Worm (Caenorhabditis elegans) whole organism, L4 larva: ENCODE data around the gene Y50D7A.8.

Experiments used
- F26F4.8 ChIP-seq: fragments of 200-800 bp; sonication (Bioruptor generic); conservative IDR thresholded peaks from 2 replicates; pipeline ENCODE4 v1.3.6; 2022; ENCODE audit warnings: missing genetic modification characterization, missing compliant biosample characterization
- F44E2.7 ChIP-seq: fragments of 200-800 bp; sonication (Bioruptor generic); IDR thresholded peaks from 2 replicates; pipeline ENCODE4 v2.1.2; 2022; ENCODE audit warnings: missing genetic modification characterization, missing compliant biosample characterization
- F49E8.2 ChIP-seq: sonication (generic microtip); optimal IDR thresholded peaks from 2 replicates; lab custom pipeline; 2016; ENCODE audit warnings: missing compliant biosample characterization, mild to moderate bottlenecking, missing genetic modification characterization, borderline replicate concordance
- ZK337.2 ChIP-seq: fragments of 200-800 bp; sonication (Bioruptor generic); IDR thresholded peaks from 2 replicates; pipeline ENCODE4 v1.3.6; 2022; ENCODE audit warnings: missing genetic modification reagents, missing genetic modification characterization, missing compliant biosample characterization
- ZK546.5 ChIP-seq, 2 experiments: sonication (generic microtip); optimal IDR thresholded peaks; 2 replicates each; lab custom pipeline; 2017; ENCODE audit warnings: missing biosample characterization in 2 of 2, missing genetic modification characterization in 2 of 2
- aly-2 ChIP-seq: sonication (generic microtip); optimal IDR thresholded peaks from 2 replicates; lab custom pipeline; 2018; ENCODE audit warnings: missing biosample characterization, missing genetic modification characterization
- ama-1 ChIP-seq: fragments of 150-350 bp; optimal IDR thresholded peaks from 2 replicates; lab custom pipeline; 2014; ENCODE audit warnings: inconsistent platforms, mixed read lengths
- arid-1 ChIP-seq: fragments of 200-800 bp; sonication (Bioruptor generic); conservative IDR thresholded peaks from 2 replicates; pipeline ENCODE4 v1.3.6; 2022; ENCODE audit warnings: missing genetic modification reagents, missing genetic modification characterization, missing compliant biosample characterization
- attf-4 ChIP-seq: sonication (generic microtip); optimal IDR thresholded peaks from 3 replicates; lab custom pipeline; 2017; ENCODE audit warnings: missing biosample characterization, missing genetic modification characterization
- ceh-20 ChIP-seq: fragments of 200-800 bp; sonication (Bioruptor generic); IDR thresholded peaks from 2 replicates; pipeline ENCODE4 v1.3.6; 2022; ENCODE audit warnings: missing genetic modification reagents, missing genetic modification characterization, missing compliant biosample characterization
- ceh-32 ChIP-seq: sonication (generic microtip); optimal IDR thresholded peaks from 2 replicates; lab custom pipeline; 2016; ENCODE audit warnings: mild to moderate bottlenecking, missing genetic modification characterization, missing compliant biosample characterization; ENCODE audit not compliant: poor library complexity
- ceh-44 ChIP-seq: fragments of 200-800 bp; sonication (Bioruptor generic); IDR thresholded peaks from 2 replicates; pipeline ENCODE4 v1.3.6; 2022; ENCODE audit warnings: missing genetic modification reagents, missing genetic modification characterization, missing compliant biosample characterization
- ceh-82 ChIP-seq: sonication (generic microtip); optimal IDR thresholded peaks from 2 replicates; lab custom pipeline; 2017; ENCODE audit warnings: missing biosample characterization, missing genetic modification characterization
- cey-2 ChIP-seq: sonication (generic microtip); optimal IDR thresholded peaks from 3 replicates; lab custom pipeline; 2017; ENCODE audit warnings: missing genetic modification characterization, mild to moderate bottlenecking, missing compliant biosample characterization, antibody characterized with exemption, borderline replicate concordance; ENCODE audit not compliant: insufficient read depth
- ctbp-1 ChIP-seq: fragments of 200-800 bp; sonication (Bioruptor generic); IDR thresholded peaks from 2 replicates; pipeline ENCODE4 v1.3.6; 2022; ENCODE audit warnings: missing genetic modification reagents, missing genetic modification characterization, missing compliant biosample characterization
- daf-12 ChIP-seq: fragments of 150-350 bp; optimal IDR thresholded peaks from 2 replicates; lab custom pipeline; 2014; ENCODE audit warnings: missing biosample characterization, missing genetic modification reagents, missing genetic modification characterization
- daf-19 ChIP-seq: fragments of 200-800 bp; sonication (Bioruptor generic); conservative IDR thresholded peaks from 2 replicates; pipeline ENCODE4 v1.3.6; 2022; ENCODE audit warnings: missing genetic modification characterization, missing compliant biosample characterization
- dmd-6 ChIP-seq: fragments of 200-800 bp; sonication (Bioruptor generic); IDR thresholded peaks from 2 replicates; pipeline ENCODE4 v1.3.6; 2022; ENCODE audit warnings: missing genetic modification reagents, missing genetic modification characterization, missing compliant biosample characterization
- dmd-9 ChIP-seq: fragments of 200-800 bp; sonication (Bioruptor generic); IDR thresholded peaks from 2 replicates; pipeline ENCODE4 v1.3.6; 2022; ENCODE audit warnings: missing genetic modification reagents, missing genetic modification characterization, missing compliant biosample characterization
- duxl-1 ChIP-seq: sonication (generic microtip); optimal IDR thresholded peaks from 2 replicates; lab custom pipeline; 2016; ENCODE audit warnings: mild to moderate bottlenecking, missing genetic modification characterization, moderate library complexity, missing compliant biosample characterization; ENCODE audit not compliant: poor library complexity
- egl-27 ChIP-seq: sonication (generic microtip); optimal IDR thresholded peaks from 3 replicates; lab custom pipeline; 2017; ENCODE audit warnings: missing biosample characterization, missing genetic modification reagents, missing genetic modification characterization
- egl-43 ChIP-seq: fragments of 200-800 bp; sonication (Bioruptor generic); IDR thresholded peaks from 2 replicates; pipeline ENCODE4 v1.3.6; 2022; ENCODE audit warnings: missing genetic modification reagents, missing genetic modification characterization, missing compliant biosample characterization
- hif-1 ChIP-seq, 2 experiments: sonication (generic microtip); optimal IDR thresholded peaks; 2 replicates each; lab custom pipeline; 2016 to 2017; ENCODE audit warnings: missing compliant biosample characterization in 2 of 2, missing genetic modification characterization in 2 of 2, missing genetic modification reagents in 2 of 2, missing genotype in 2 of 2, mild to moderate bottlenecking in 1 of 2
- hlh-11 ChIP-seq: fragments of 200-800 bp; sonication (Bioruptor generic); optimal IDR thresholded peaks from 2 replicates; lab custom pipeline; 2018; ENCODE audit warnings: mild to moderate bottlenecking, missing genetic modification characterization, missing compliant biosample characterization
- lim-7 ChIP-seq: fragments of 200-800 bp; sonication (Bioruptor generic); IDR thresholded peaks from 2 replicates; pipeline ENCODE4 v1.3.6; 2022; ENCODE audit warnings: missing genetic modification characterization, missing compliant biosample characterization
- lin-15B ChIP-seq: fragments of 150-350 bp; sonication (generic microtip); optimal IDR thresholded peaks from 3 replicates; lab custom pipeline; 2014; ENCODE audit warnings: missing biosample characterization, missing genetic modification characterization
- lin-39 ChIP-seq: fragments of 150-350 bp; optimal IDR thresholded peaks from 2 replicates; lab custom pipeline; 2014; ENCODE audit warnings: missing biosample characterization, missing genetic modification reagents, missing genetic modification characterization
- lir-3 ChIP-seq: sonication (generic microtip); optimal IDR thresholded peaks from 2 replicates; lab custom pipeline; 2016; ENCODE audit warnings: mild to moderate bottlenecking, missing genetic modification characterization, missing compliant biosample characterization
- lsy-2 ChIP-seq, 2 experiments: fragments of 150-350 bp in 1 of 2; sonication (generic microtip) in 1 of 2; optimal IDR thresholded peaks; 2 replicates each; lab custom pipeline; 2014 to 2017; ENCODE audit warnings: missing biosample characterization in 2 of 2, missing genetic modification characterization in 2 of 2
- madf-5 ChIP-seq, 2 experiments: fragments of 200-800 bp; sonication (Bioruptor generic); IDR thresholded peaks; 2 replicates each; pipeline ENCODE4 v1.3.6; 2022; ENCODE audit warnings: missing compliant biosample characterization in 2 of 2, missing genetic modification characterization in 2 of 2
- madf-9 ChIP-seq: fragments of 200-800 bp; sonication (Bioruptor generic); conservative IDR thresholded peaks from 2 replicates; pipeline ENCODE4 v1.3.6; 2022; ENCODE audit warnings: missing genetic modification reagents, missing genetic modification characterization, missing compliant biosample characterization
- mes-2 ChIP-seq: sonication (generic microtip); optimal IDR thresholded peaks from 2 replicates; lab custom pipeline; 2016; ENCODE audit warnings: missing genotype, mild to moderate bottlenecking, missing genetic modification characterization, missing compliant biosample characterization; ENCODE audit not compliant: poor library complexity, severe bottlenecking
- nhr-11 ChIP-seq: fragments of 150-350 bp; optimal IDR thresholded peaks from 2 replicates; lab custom pipeline; 2014; ENCODE audit warnings: missing biosample characterization, missing genetic modification characterization
- nhr-237 ChIP-seq: sonication (generic microtip); optimal IDR thresholded peaks from 2 replicates; lab custom pipeline; 2017; ENCODE audit warnings: missing biosample characterization, missing genetic modification characterization
- nhr-25 ChIP-seq: sonication (generic microtip); optimal IDR thresholded peaks from 2 replicates; lab custom pipeline; 2017; ENCODE audit warnings: missing genetic modification characterization, mild to moderate bottlenecking, missing compliant biosample characterization, antibody characterized with exemption, moderate library complexity, borderline replicate concordance; ENCODE audit not compliant: insufficient read depth
- nhr-42 ChIP-seq: fragments of 200-800 bp; sonication (Bioruptor generic); IDR thresholded peaks from 2 replicates; pipeline ENCODE4 v1.3.6; 2022; ENCODE audit warnings: missing genetic modification characterization, missing compliant biosample characterization
- nhr-48 ChIP-seq: sonication (generic microtip); optimal IDR thresholded peaks from 2 replicates; lab custom pipeline; 2016; ENCODE audit warnings: mild to moderate bottlenecking, missing genetic modification characterization, missing compliant biosample characterization
- nhr-77 ChIP-seq: fragments of 150-350 bp; optimal IDR thresholded peaks from 2 replicates; lab custom pipeline; 2014; ENCODE audit warnings: missing biosample characterization, missing genetic modification characterization
- pqm-1 ChIP-seq: sonication (generic microtip); optimal IDR thresholded peaks from 2 replicates; lab custom pipeline; 2017; ENCODE audit warnings: missing biosample characterization, missing genetic modification characterization
- rbr-2 ChIP-seq: sonication (generic microtip); optimal IDR thresholded peaks from 2 replicates; lab custom pipeline; 2016; ENCODE audit warnings: missing genotype, missing genetic modification characterization, missing compliant biosample characterization
- sdz-12 ChIP-seq: fragments of 200-800 bp; sonication (Bioruptor generic); optimal IDR thresholded peaks from 2 replicates; lab custom pipeline; 2018; ENCODE audit warnings: mild to moderate bottlenecking, missing genetic modification characterization, missing compliant biosample characterization
- set-16 ChIP-seq: fragments of 200-800 bp; sonication (Bioruptor generic); IDR thresholded peaks from 2 replicates; pipeline ENCODE4 v1.3.6; 2022; ENCODE audit warnings: missing genetic modification reagents, missing genetic modification characterization, missing compliant biosample characterization
- skn-1 ChIP-seq: fragments of 150-350 bp; optimal IDR thresholded peaks from 2 replicates; lab custom pipeline; 2014; ENCODE audit warnings: missing biosample characterization, missing genetic modification characterization
- snpc-1.2 ChIP-seq: fragments of 200-800 bp; sonication (Bioruptor generic); IDR thresholded peaks from 2 replicates; pipeline ENCODE4 v1.3.6; 2022; ENCODE audit warnings: missing genetic modification reagents, missing genetic modification characterization, missing compliant biosample characterization
- spr-1 ChIP-seq: sonication (generic microtip); optimal IDR thresholded peaks from 2 replicates; lab custom pipeline; 2016; ENCODE audit warnings: mild to moderate bottlenecking, missing genetic modification characterization, missing compliant biosample characterization
- spr-3 ChIP-seq: fragments of 200-800 bp; sonication (Bioruptor generic); optimal IDR thresholded peaks from 2 replicates; lab custom pipeline; 2018; ENCODE audit warnings: mild to moderate bottlenecking, missing genetic modification characterization, missing compliant biosample characterization
- tra-1 ChIP-seq: fragments of 200-800 bp; sonication (Bioruptor generic); IDR thresholded peaks from 2 replicates; pipeline ENCODE4 v1.3.6; 2022; ENCODE audit warnings: missing genetic modification reagents, missing genetic modification characterization, missing compliant biosample characterization
- zag-1 ChIP-seq: fragments of 150-350 bp; optimal IDR thresholded peaks from 2 replicates; lab custom pipeline; 2014; ENCODE audit warnings: missing biosample characterization, missing genetic modification characterization
- ztf-11 ChIP-seq: fragments of 150-350 bp; optimal IDR thresholded peaks from 2 replicates; lab custom pipeline; 2014; ENCODE audit warnings: missing biosample characterization, missing genetic modification characterization
- ztf-7 ChIP-seq: fragments of 150-350 bp; optimal IDR thresholded peaks from 2 replicates; lab custom pipeline; 2014; ENCODE audit warnings: missing biosample characterization, missing genetic modification characterization

The Y50D7A.8 gene

ce11 chrIII:345503-345902 is 2.5 kb upstream of the Y50D7A.8 start:
- no peak for TF ChIP-seq dmd-6
- TF ChIP-seq hlh-11 (tag; lab: Kevin White, UChicago), result no peak
- TF ChIP-seq daf-19 (GFP tag; lab: Robert Waterston, UW), result no peak
- peak; percentile 79 for TF ChIP-seq set-16 (GFP tag; lab: Robert Waterston, UW)
- TF ChIP-seq spr-1 (tag; lab: Kevin White, UChicago), result peak; percentile 16
- TF ChIP-seq snpc-1.2 (GFP tag; lab: Robert Waterston, UW), result no peak
- 0 out of 2 replicates have a peak, but pooled peaks have one; percentile 47 for TF ChIP-seq nhr-42 (GFP tag; lab: Robert Waterston, UW)
- TF ChIP-seq egl-43 (GFP tag; lab: Robert Waterston, UW), result 0 out of 2 replicates have a peak, but pooled peaks have one; percentile 20
- 0 out of 2 replicates have a peak, but pooled peaks have one; percentile 12 for TF ChIP-seq lim-7 (GFP tag; lab: Robert Waterston, UW)

DNA sequence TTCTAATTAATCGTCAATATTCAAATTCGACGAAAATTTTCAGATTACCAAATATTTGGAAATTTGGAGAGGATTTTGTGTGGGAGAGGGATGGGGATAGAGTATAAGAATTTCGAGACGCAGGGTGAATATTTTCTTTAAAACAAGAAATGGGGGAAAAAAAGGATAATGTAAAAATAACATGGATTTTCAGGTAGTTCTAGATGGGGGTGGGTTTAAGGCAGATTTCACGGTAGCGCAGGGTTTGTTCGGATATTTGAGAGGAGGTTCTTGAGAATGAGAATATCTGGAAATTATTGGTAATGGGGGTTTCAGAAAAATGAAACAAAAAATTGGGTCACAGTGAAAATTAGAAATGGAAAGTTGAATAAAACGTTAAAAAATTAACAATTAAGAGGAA is 1.3 kb upstream of the Y50D7A.8 start:
- TF ChIP-seq dmd-9, result no peak
- peak; percentile 44 for TF ChIP-seq mes-2
- TF ChIP-seq F44E2.7, result no peak
- TF ChIP-seq nhr-25 (tag; lab: Kevin White, UChicago), result no peak
- TF ChIP-seq ctbp-1 (GFP tag; lab: Robert Waterston, UW), result peak; percentile 42; the same call in 1 of the 2 replicates
- TF ChIP-seq spr-3, result no peak
- TF ChIP-seq ceh-44, result no peak
- peak; percentile 28; the same call in 1 of the 2 replicates for TF ChIP-seq F26F4.8 (GFP tag; lab: Robert Waterston, UW)
- no peak for TF ChIP-seq ceh-32
- TF ChIP-seq aly-2 (tag; lab: Kevin White, UChicago), result no peak
- no peak for TF ChIP-seq lir-3
- TF ChIP-seq F49E8.2 (tag; lab: Kevin White, UChicago), result no peak
- TF ChIP-seq ceh-20 (GFP tag; lab: Robert Waterston, UW), result no peak
- no peak for TF ChIP-seq rbr-2 (tag; lab: Kevin White, UChicago)
- TF ChIP-seq zag-1 (tag; lab: Kevin White, UChicago), result no peak
- no peak for TF ChIP-seq hif-1 (tag; optimal IDR thresholded peaks at IDR 0.05; lab: Kevin White, UChicago)
- no peak for TF ChIP-seq lin-15B (tag; lab: Kevin White, UChicago)
- peak; percentile 49 for TF ChIP-seq duxl-1 (tag; lab: Kevin White, UChicago)
- TF ChIP-seq egl-27 (tag; lab: Kevin White, UChicago), result no peak
- no peak for TF ChIP-seq nhr-237 (tag; lab: Kevin White, UChicago)
- no peak for TF ChIP-seq cey-2
- TF ChIP-seq nhr-48 (tag; lab: Kevin White, UChicago), result no peak
- TF ChIP-seq ceh-82 (tag; lab: Kevin White, UChicago), result no peak
- TF ChIP-seq skn-1 (tag; lab: Kevin White, UChicago), result no peak
- peak in 1 of 2 experiments; percentile 31 for TF ChIP-seq lsy-2 (tag; optimal IDR thresholded peaks at IDR 0.05; lab: Kevin White, UChicago)
- TF ChIP-seq madf-9, result no peak
- TF ChIP-seq ztf-7, result no peak
- TF ChIP-seq sdz-12 (GFP tag; lab: Kevin White, UChicago), result no peak
- TF ChIP-seq nhr-42 (GFP tag; lab: Robert Waterston, UW), result peak; percentile 70
- TF ChIP-seq ZK337.2, result no peak
- no peak for TF ChIP-seq daf-12 (tag; lab: Kevin White, UChicago)
- no peak for TF ChIP-seq nhr-11
- no peak for TF ChIP-seq lin-39
- TF ChIP-seq ZK546.5 (tag; optimal IDR thresholded peaks at IDR 0.05; lab: Kevin White, UChicago), result no peak
- TF ChIP-seq madf-5 (GFP tag; IDR thresholded peaks at IDR 0.05; lab: Robert Waterston, UW), result no peak
- no peak for TF ChIP-seq pqm-1 (tag; lab: Kevin White, UChicago)
- no peak; the same call in none of the 2 replicates for TF ChIP-seq arid-1 (GFP tag; lab: Robert Waterston, UW)
- TF ChIP-seq ztf-11 (tag; lab: Kevin White, UChicago), result no peak
- peak; percentile 81 for TF ChIP-seq ama-1 (lab: Kevin White, UChicago)
- TF ChIP-seq tra-1 (GFP tag; lab: Robert Waterston, UW), result no peak
- TF ChIP-seq nhr-77 (tag; lab: Kevin White, UChicago), result no peak
- TF ChIP-seq attf-4 (tag; lab: Kevin White, UChicago), result no peak
